Worm (Caenorhabditis elegans) whole organism, midembryonic: ENCODE data around the gene mig-10.

ENCODE experiments used
- T22C8.4 ChIP-seq: fragments of 200-800 bp; sonication (Bioruptor generic); IDR thresholded peaks from 2 replicates; pipeline ENCODE4 v1.3.6; 2022; ENCODE audit warnings: missing genetic modification characterization, missing compliant biosample characterization
- cog-1 ChIP-seq: sonication (generic microtip); optimal IDR thresholded peaks from 2 replicates; lab custom pipeline; 2016; ENCODE audit warnings: missing genetic modification characterization, missing compliant biosample characterization
- flt-1 ChIP-seq: fragments of 200-800 bp; sonication (Bioruptor generic); IDR thresholded peaks from 2 replicates; pipeline ENCODE4 v1.3.6; 2022; ENCODE audit warnings: missing genetic modification characterization, missing compliant biosample characterization
- klf-2 ChIP-seq: fragments of 200-800 bp; sonication (Bioruptor generic); conservative IDR thresholded peaks from 2 replicates; pipeline ENCODE4 v1.3.6; 2022; ENCODE audit warnings: missing genetic modification reagents, missing genetic modification characterization, missing compliant biosample characterization
- med-1 ChIP-seq: sonication (generic microtip); optimal IDR thresholded peaks from 2 replicates; lab custom pipeline; 2017; ENCODE audit warnings: missing genetic modification characterization, mild to moderate bottlenecking, missing compliant biosample characterization, antibody characterized with exemption, missing genetic modification reagents; ENCODE audit not compliant: insufficient read depth
- ref-1 ChIP-seq: fragments of 200-800 bp; sonication (Bioruptor generic); conservative IDR thresholded peaks from 2 replicates; pipeline ENCODE4 v1.3.6; 2022; ENCODE audit warnings: missing genetic modification reagents, missing genetic modification characterization, missing compliant biosample characterization
- tab-1 ChIP-seq: fragments of 200-800 bp; sonication (Bioruptor generic); IDR thresholded peaks from 2 replicates; pipeline ENCODE4 v1.3.6; 2022; ENCODE audit warnings: missing genetic modification characterization, missing compliant biosample characterization
- ztf-23 ChIP-seq: fragments of 200-800 bp; sonication (Bioruptor generic); IDR thresholded peaks from 2 replicates; pipeline ENCODE4 v1.3.6; 2022; ENCODE audit warnings: missing genetic modification reagents, missing genetic modification characterization, missing compliant biosample characterization
- ztf-29 ChIP-seq: fragments of 200-800 bp; sonication (Bioruptor generic); IDR thresholded peaks from 2 replicates; pipeline ENCODE4 v1.3.6; 2022; ENCODE audit warnings: missing genetic modification reagents, missing genetic modification characterization, missing compliant biosample characterization

The mig-10 gene

DNA sequence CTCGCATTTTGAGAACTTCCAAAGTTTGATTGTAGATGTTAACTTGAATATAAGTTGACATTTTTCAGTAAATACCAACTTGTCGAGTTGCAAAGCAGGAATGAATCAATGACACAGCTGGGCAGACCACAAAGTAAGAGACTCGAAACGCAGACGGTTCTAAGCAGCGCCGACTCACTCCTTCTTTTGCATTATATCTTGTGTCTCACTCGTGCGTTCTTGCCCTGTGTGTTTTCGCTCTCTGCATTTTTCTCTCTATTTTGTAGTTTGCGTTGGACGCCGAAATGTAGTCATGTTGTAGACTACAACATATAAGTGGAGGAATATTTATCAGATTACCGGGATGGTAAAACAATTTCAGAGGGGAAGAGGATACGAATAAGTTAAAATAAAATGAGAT, 36.1 kb upstream of the mig-10 start, which contains the start of gene C02F5.12:
Gene C02F5.12, minus strand, starts transcription at position 221 of the 400 bp plus-strand sequence.
- TF ChIP-seq cog-1 (tag; lab: Kevin White, UChicago) (no peak), ztf-23 (GFP tag; lab: Robert Waterston, UW) (no peak), tab-1 (GFP tag; lab: Robert Waterston, UW) (no peak), ref-1 (GFP tag; lab: Robert Waterston, UW) (no peak), med-1 (GFP tag; lab: Kevin White, UChicago) (no peak), flt-1 (GFP tag; lab: Robert Waterston, UW) (no peak)

DNA sequence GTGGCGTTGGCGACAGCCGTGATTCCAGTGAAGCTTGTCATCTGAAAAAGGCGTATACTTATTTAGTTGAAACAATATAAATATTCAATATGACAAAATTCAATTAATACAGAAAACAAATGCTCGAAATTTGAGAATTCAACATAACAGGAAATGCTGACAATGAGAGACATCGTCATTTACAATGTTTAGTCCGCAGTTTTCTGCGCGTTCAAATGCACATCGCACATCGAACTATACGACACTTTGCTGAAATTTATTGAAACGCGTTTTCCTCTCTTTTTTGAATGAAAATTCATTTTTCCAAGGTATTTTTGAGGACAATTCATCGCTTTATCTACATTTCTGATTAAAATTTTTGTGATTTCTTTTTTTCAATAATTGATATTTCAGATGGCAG, 34.8 kb upstream of the mig-10 start, which contains the start of the genes pbs-6 and cids-1:
Gene pbs-6, minus strand, starts transcription at position 41 of the 400 bp plus-strand sequence.
Gene cids-1, plus strand, starts transcription at position 394 of the 400 bp plus-strand sequence.
- no peak for TF ChIP-seq ztf-23 (GFP tag; lab: Robert Waterston, UW)
- TF ChIP-seq med-1 (GFP tag; lab: Kevin White, UChicago) = no peak
- no peak for TF ChIP-seq tab-1 (GFP tag; lab: Robert Waterston, UW)
- no peak for TF ChIP-seq ref-1 (GFP tag; lab: Robert Waterston, UW)
- no peak for TF ChIP-seq klf-2 (GFP tag; lab: Robert Waterston, UW)
- no peak for TF ChIP-seq ztf-29 (GFP tag; lab: Robert Waterston, UW)
- TF ChIP-seq flt-1 (GFP tag; lab: Robert Waterston, UW) = no peak
- TF ChIP-seq T22C8.4 (GFP tag; lab: Robert Waterston, UW) = no peak
- no peak for TF ChIP-seq cog-1 (tag; lab: Kevin White, UChicago)

DNA sequence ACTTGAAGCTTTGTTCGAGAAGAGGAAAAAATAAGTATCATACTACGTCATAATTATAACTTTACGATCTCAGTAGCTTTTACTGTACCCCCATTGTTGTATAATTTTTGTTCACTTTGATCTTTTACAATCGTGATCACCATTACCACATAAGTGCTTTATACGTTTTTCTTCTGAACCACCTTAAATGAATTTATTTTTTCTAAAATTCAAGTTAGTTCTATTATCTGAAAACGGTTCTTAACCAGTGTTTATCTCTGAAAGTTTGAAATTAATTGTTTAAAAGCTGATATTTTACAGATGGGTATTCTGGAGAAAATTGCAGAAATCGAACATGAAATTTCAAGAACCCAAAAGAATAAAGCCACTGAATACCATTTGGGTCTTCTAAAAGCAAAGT, 33.3 kb upstream of the mig-10 start, which contains the start of gene C02F5.3:
Gene C02F5.3, plus strand, starts transcription at position 301 of the 400 bp plus-strand sequence.
- TF ChIP-seq med-1 (GFP tag; lab: Kevin White, UChicago) (no peak), ref-1 (GFP tag; lab: Robert Waterston, UW) (no peak), ztf-29 (GFP tag; lab: Robert Waterston, UW) (no peak), flt-1 (GFP tag; lab: Robert Waterston, UW) (no peak), T22C8.4 (GFP tag; lab: Robert Waterston, UW) (no peak), cog-1 (tag; lab: Kevin White, UChicago) (no peak), ztf-23 (GFP tag; lab: Robert Waterston, UW) (no peak), tab-1 (GFP tag; lab: Robert Waterston, UW) (no peak), klf-2 (GFP tag; lab: Robert Waterston, UW) (no peak)

DNA sequence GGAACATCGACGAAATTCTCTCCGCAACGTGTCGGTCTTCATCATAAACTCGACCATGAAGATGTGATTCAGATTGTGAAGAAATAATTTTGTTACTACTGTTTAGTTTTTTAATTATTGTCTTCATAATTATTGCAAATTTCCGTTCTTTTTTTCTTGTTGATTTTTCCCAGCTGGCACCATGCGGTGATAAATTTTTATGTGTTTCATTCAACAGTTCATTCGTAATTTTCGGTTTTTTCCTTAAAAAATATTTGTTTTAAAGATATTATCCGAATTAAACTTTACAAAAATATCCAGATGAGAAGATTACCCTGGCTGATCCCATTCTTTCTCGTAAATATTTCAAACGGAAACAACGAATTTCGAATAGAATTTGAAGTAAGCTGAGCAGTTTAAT, 31.9 kb upstream of the mig-10 start, which contains the start of gene C02F5.13:
Gene C02F5.13, plus strand, starts transcription at position 301 of the 400 bp plus-strand sequence.
- TF ChIP-seq ref-1 (GFP tag; lab: Robert Waterston, UW) (no peak), tab-1 (GFP tag; lab: Robert Waterston, UW) (no peak), flt-1 (GFP tag; lab: Robert Waterston, UW) (no peak), cog-1 (tag; lab: Kevin White, UChicago) (no peak), T22C8.4 (GFP tag; lab: Robert Waterston, UW) (no peak), ztf-23 (GFP tag; lab: Robert Waterston, UW) (no peak), klf-2 (GFP tag; lab: Robert Waterston, UW) (no peak), ztf-29 (GFP tag; lab: Robert Waterston, UW) (no peak), med-1 (GFP tag; lab: Kevin White, UChicago) (no peak)

DNA sequence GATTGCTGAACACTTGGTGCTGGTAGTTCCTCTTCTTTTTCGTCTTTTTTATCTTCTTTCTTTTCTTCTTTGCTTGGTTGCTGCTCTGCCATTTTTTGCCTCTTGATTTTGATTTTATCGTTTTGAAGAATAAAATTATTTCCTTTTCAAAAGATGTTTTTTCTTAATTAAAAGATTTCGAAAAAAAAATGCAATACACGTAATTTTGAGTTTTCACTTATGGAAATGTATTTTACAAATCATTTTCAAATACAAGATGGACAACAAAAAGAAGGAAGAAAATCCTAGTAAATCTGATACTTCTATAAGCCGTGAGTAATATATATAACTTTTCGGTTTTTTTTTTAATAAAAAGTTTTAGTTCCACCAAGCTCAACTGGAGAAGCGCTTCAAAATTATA, 29.5 kb upstream of the mig-10 start, which contains the start of the genes C02F5.10 and C02F5.2:
Gene C02F5.10, minus strand, starts transcription at position 101 of the 400 bp plus-strand sequence.
Gene C02F5.2, plus strand, starts transcription at position 239 of the 400 bp plus-strand sequence.
- TF ChIP-seq med-1 (GFP tag; lab: Kevin White, UChicago) (no peak), flt-1 (GFP tag; lab: Robert Waterston, UW) (no peak)

DNA sequence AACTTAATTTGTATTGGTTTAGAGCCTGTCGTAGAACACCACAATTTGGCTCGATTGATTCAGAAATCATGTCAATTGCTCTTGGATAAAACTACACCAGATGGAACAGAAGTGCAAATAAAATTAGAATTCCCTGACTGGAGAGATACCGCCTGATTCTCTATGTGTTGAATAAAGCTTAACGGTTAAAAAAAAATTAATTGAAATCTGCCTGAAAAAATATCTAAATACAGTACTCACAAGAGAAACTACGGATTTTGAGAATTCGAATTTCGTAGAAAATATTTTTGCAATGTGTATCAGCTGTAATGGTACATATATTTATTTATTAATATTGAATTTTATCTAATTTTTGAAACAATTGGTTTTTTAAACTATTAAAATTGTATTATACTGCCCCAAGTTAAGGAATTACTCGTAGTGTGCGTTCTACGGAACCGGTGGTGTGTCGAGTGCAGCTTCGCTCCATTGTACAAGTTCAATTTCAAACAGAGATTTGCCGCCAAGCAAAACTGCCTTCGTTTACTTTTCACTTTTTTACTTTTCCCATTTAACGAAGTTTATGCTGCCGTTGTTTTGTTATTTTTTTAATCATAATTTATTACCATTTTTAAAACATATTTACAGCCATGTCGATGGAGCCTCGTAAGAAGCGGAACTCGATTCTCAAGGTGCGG, 28.8 kb upstream of the mig-10 start, which contains the start of gene knl-1:
Gene knl-1, plus strand, starts transcription at position 626 of the 677 bp plus-strand sequence.
- TF ChIP-seq cog-1 (tag; lab: Kevin White, UChicago) = no peak
- no peak for TF ChIP-seq klf-2 (GFP tag; lab: Robert Waterston, UW)
- TF ChIP-seq tab-1 (GFP tag; lab: Robert Waterston, UW) = no peak
- TF ChIP-seq ztf-29 (GFP tag; lab: Robert Waterston, UW) = no peak
- TF ChIP-seq ztf-23 (GFP tag; lab: Robert Waterston, UW) = peak; percentile 73
- TF ChIP-seq ref-1 (GFP tag; lab: Robert Waterston, UW) = no peak
- no peak for TF ChIP-seq T22C8.4 (GFP tag; lab: Robert Waterston, UW)
- no peak for TF ChIP-seq med-1 (GFP tag; lab: Kevin White, UChicago)
- 0 out of 2 replicates have a peak, but pooled peaks have one; percentile 33 for TF ChIP-seq flt-1 (GFP tag; lab: Robert Waterston, UW)

DNA sequence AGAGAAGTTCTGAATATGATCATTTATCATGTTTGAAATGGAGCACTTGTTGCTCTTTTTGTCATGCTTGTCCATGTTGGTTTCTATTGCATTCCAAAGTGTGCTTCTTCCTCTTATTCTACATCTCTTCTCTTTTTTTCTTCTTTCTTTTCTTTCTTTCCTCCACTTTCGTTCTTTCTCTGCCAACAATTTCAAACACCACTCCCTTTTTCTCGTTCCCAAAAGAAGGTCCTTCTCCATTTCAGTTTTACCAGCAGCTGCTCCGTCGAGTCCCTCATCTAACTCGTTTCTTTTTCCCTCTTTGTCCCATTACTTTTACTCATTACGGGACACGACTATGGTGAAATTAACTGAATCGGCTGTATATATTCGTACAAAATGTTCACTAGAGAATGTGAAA, 24.0 kb upstream of the mig-10 start, which contains the start of gene F09G8.5:
Gene F09G8.5, plus strand, starts transcription at position 38 of the 400 bp plus-strand sequence.
- no peak for TF ChIP-seq ref-1 (GFP tag; lab: Robert Waterston, UW)
- no peak for TF ChIP-seq flt-1 (GFP tag; lab: Robert Waterston, UW)
- TF ChIP-seq cog-1 (tag; lab: Kevin White, UChicago) = no peak
- no peak for TF ChIP-seq klf-2 (GFP tag; lab: Robert Waterston, UW)
- TF ChIP-seq med-1 (GFP tag; lab: Kevin White, UChicago) = no peak
- TF ChIP-seq ztf-23 (GFP tag; lab: Robert Waterston, UW) = no peak
- no peak for TF ChIP-seq ztf-29 (GFP tag; lab: Robert Waterston, UW)
- TF ChIP-seq T22C8.4 (GFP tag; lab: Robert Waterston, UW) = no peak
- TF ChIP-seq tab-1 (GFP tag; lab: Robert Waterston, UW) = no peak

DNA sequence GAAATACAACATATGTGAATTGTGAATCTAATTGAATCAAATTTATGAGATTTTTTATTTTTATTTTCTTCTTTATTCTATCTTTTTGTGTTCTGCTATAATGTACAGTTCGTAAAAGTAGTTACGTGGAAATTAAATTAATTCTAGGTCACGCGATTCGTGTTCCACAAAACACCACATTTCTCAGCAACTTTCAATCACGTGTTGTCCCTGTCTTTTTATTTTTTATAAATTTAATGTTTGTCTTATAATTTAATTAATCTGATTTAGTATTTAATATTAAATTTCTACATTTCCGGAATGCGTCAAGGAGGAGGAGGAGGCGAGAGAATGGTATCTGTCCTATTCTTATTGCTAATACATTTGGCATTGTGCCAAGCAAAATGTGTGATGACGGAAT, 20.9 kb upstream of the mig-10 start, which contains the start of gene ncr-2:
Gene ncr-2, plus strand, starts transcription at position 301 of the 400 bp plus-strand sequence.
- no peak for TF ChIP-seq med-1 (GFP tag; lab: Kevin White, UChicago)
- no peak for TF ChIP-seq ref-1 (GFP tag; lab: Robert Waterston, UW)
- TF ChIP-seq tab-1 (GFP tag; lab: Robert Waterston, UW) = no peak
- no peak for TF ChIP-seq ztf-29 (GFP tag; lab: Robert Waterston, UW)
- TF ChIP-seq ztf-23 (GFP tag; lab: Robert Waterston, UW) = no peak
- no peak for TF ChIP-seq T22C8.4 (GFP tag; lab: Robert Waterston, UW)
- TF ChIP-seq flt-1 (GFP tag; lab: Robert Waterston, UW) = no peak
- no peak for TF ChIP-seq klf-2 (GFP tag; lab: Robert Waterston, UW)
- no peak for TF ChIP-seq cog-1 (tag; lab: Kevin White, UChicago)
